Worm (Caenorhabditis elegans) whole organism, midembryonic: ENCODE measurements around the gene nhr-196.

Source experiments
- T22C8.4 ChIP-seq: fragments of 200-800 bp; sonication (Bioruptor generic); IDR thresholded peaks from 2 replicates; pipeline ENCODE4 v1.3.6; 2022; ENCODE audit warnings: missing genetic modification characterization, missing compliant biosample characterization
- ztf-23 ChIP-seq: fragments of 200-800 bp; sonication (Bioruptor generic); IDR thresholded peaks from 2 replicates; pipeline ENCODE4 v1.3.6; 2022; ENCODE audit warnings: missing genetic modification reagents, missing genetic modification characterization, missing compliant biosample characterization
- ztf-29 ChIP-seq: fragments of 200-800 bp; sonication (Bioruptor generic); IDR thresholded peaks from 2 replicates; pipeline ENCODE4 v1.3.6; 2022; ENCODE audit warnings: missing genetic modification reagents, missing genetic modification characterization, missing compliant biosample characterization

ce11 chrV:15732209-15732608, 46.7 kb downstream of the nhr-196 start, which contains the start of gene str-38:
- no peak for TF ChIP-seq ztf-29 (GFP tag; lab: Robert Waterston, UW)
- no peak for TF ChIP-seq T22C8.4
- no peak for TF ChIP-seq ztf-23 (GFP tag; lab: Robert Waterston, UW)
